Worm (Caenorhabditis elegans): ENCODE results near the gene ZK836.3.

DNA sequence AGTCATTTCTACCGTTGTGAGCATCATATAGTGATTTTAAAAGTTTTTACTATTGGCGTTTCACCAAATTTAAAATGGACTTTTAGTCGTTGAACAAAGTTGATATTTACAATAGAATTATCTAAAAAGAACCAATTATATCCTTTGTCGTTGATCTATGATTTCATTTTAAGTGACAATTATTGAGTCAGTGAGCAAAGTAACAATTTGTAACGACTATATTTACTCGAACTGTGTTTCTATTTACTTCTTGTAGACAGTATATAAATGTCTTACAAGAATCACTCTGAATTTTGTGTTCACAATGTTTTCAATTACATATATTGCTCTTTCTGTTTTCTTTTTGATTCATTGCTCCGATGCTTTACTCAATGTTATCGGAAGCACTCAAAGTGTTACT, 45.4 kb upstream of the ZK836.3 start, which contains the start of gene ttr-22:
- TF ChIP-seq mep-1 (tag; optimal IDR thresholded peaks at IDR 0.05) (no peak), nhr-85 (tag) (no peak), nhr-77 (tag; optimal IDR thresholded peaks at IDR 0.05) (no peak), ztf-4 (tag; optimal IDR thresholded peaks at IDR 0.05) (no peak), ztf-11 (tag; optimal IDR thresholded peaks at IDR 0.05) (no peak), lsy-2 (tag; optimal IDR thresholded peaks at IDR 0.05) (no peak), nhr-47 (tag; optimal IDR thresholded peaks at IDR 0.05) (no peak), aly-2 (tag; optimal IDR thresholded peaks at IDR 0.05) (no peak), snpc-4 (tag; optimal IDR thresholded peaks at IDR 0.05) (no peak), nhr-19 (GFP tag; conservative IDR thresholded peaks at IDR 0.05) (no peak), tlp-1 (tag; optimal IDR thresholded peaks at IDR 0.05) (no peak), aha-1 (tag; optimal IDR thresholded peaks at IDR 0.05) (no peak), lin-39 (tag; optimal IDR thresholded peaks at IDR 0.05) (no peak)

Measured in whole organism, L1 larva.